Fruit fly (Drosophila melanogaster) whole organism, pupa: ENCODE results near the gene CG46301.

Source experiments
- CG10348 ChIP-seq: fragments of 200-800 bp; sonication (Bioruptor generic); IDR thresholded peaks from 2 replicates; pipeline ENCODE4 v1.3.6; 2022; ENCODE audit warnings: missing biosample characterization, missing genetic modification characterization
- CG12605 ChIP-seq: fragments of 200-800 bp; sonication (Bioruptor generic); IDR thresholded peaks from 2 replicates; pipeline ENCODE4 v1.3.6; 2022; ENCODE audit warnings: missing biosample characterization, missing genetic modification characterization
- CG13204 ChIP-seq: fragments of 200-800 bp; sonication (Bioruptor generic); optimal IDR thresholded peaks from 2 replicates; lab custom pipeline; 2018; ENCODE audit warnings: missing biosample characterization, mild to moderate bottlenecking, missing genetic modification characterization, moderate library complexity
- CG14655 ChIP-seq: fragments of 200-800 bp; sonication (Bioruptor generic); optimal IDR thresholded peaks from 3 replicates; lab custom pipeline; 2017; ENCODE audit warnings: mild to moderate bottlenecking, missing biosample characterization, missing genetic modification reagents, missing genetic modification characterization
- CG15710 ChIP-seq: fragments of 200-800 bp; sonication (Bioruptor generic); optimal IDR thresholded peaks from 2 replicates; lab custom pipeline; 2018; ENCODE audit warnings: missing biosample characterization, mild to moderate bottlenecking, missing genetic modification characterization, moderate library complexity
- CG17806 ChIP-seq: fragments of 200-800 bp; sonication (Bioruptor generic); optimal IDR thresholded peaks from 2 replicates; lab custom pipeline; 2018; ENCODE audit warnings: missing biosample characterization, mild to moderate bottlenecking, missing genetic modification characterization, moderate library complexity
- CG32121 ChIP-seq: fragments of 200-800 bp; sonication (Bioruptor generic); IDR thresholded peaks from 2 replicates; pipeline ENCODE4 v1.3.6; 2022; ENCODE audit warnings: missing biosample characterization, missing genetic modification characterization
- CG34367 ChIP-seq: fragments of 200-800 bp; sonication (Bioruptor generic); optimal IDR thresholded peaks from 2 replicates; lab custom pipeline; 2018; ENCODE audit warnings: missing biosample characterization, mild to moderate bottlenecking, missing genetic modification characterization
- CG4496 ChIP-seq: fragments of 200-800 bp; sonication (Bioruptor generic); IDR thresholded peaks from 3 replicates; pipeline ENCODE4 v1.3.6; 2022; ENCODE audit warnings: missing biosample characterization, missing genetic modification characterization
- CG8159 ChIP-seq: fragments of 200-800 bp; sonication (Bioruptor generic); optimal IDR thresholded peaks from 3 replicates; lab custom pipeline; 2018; ENCODE audit warnings: missing biosample characterization, mild to moderate bottlenecking, missing genetic modification characterization, moderate library complexity
- CG8301 ChIP-seq: fragments of 200-800 bp; sonication (Bioruptor generic); optimal IDR thresholded peaks from 2 replicates; lab custom pipeline; 2018; ENCODE audit warnings: missing biosample characterization, mild to moderate bottlenecking, missing genetic modification characterization
- CG9948 ChIP-seq: fragments of 200-800 bp; sonication (Bioruptor generic); optimal IDR thresholded peaks from 2 replicates; lab custom pipeline; 2018; ENCODE audit warnings: missing biosample characterization, mild to moderate bottlenecking, missing genetic modification characterization, moderate library complexity
- D1 ChIP-seq: fragments of 200-800 bp; sonication (Bioruptor generic); optimal IDR thresholded peaks from 2 replicates; lab custom pipeline; 2018; ENCODE audit warnings: missing biosample characterization, mild to moderate bottlenecking, missing genetic modification characterization, moderate library complexity
- EcR ChIP-seq: fragments of 200-800 bp; sonication (Bioruptor generic); optimal IDR thresholded peaks from 3 replicates; lab custom pipeline; 2019; ENCODE audit warnings: missing biosample characterization, missing genetic modification characterization, mild to moderate bottlenecking, moderate library complexity, missing genetic modification reagents
- Ets98B ChIP-seq: fragments of 200-800 bp; sonication (Bioruptor generic); IDR thresholded peaks from 2 replicates; pipeline ENCODE4 v1.3.6; 2022; ENCODE audit warnings: missing biosample characterization, missing genetic modification characterization
- Pif1A ChIP-seq: fragments of 200-800 bp; sonication (Bioruptor generic); optimal IDR thresholded peaks from 3 replicates; lab custom pipeline; 2016; ENCODE audit warnings: missing biosample characterization, missing genetic modification characterization
- Pif1B ChIP-seq: fragments of 200-800 bp; sonication (Bioruptor generic); optimal IDR thresholded peaks from 3 replicates; lab custom pipeline; 2016; ENCODE audit warnings: missing biosample characterization, missing genetic modification characterization
- Snoo ChIP-seq: fragments of 200-800 bp; sonication (Bioruptor generic); optimal IDR thresholded peaks from 3 replicates; lab custom pipeline; 2017; ENCODE audit warnings: missing biosample characterization, mild to moderate bottlenecking, missing genetic modification characterization, inconsistent platforms
- fd96Ca ChIP-seq: fragments of 200-800 bp; sonication (Bioruptor generic); IDR thresholded peaks from 3 replicates; pipeline ENCODE4 v1.3.6; 2022; ENCODE audit warnings: missing biosample characterization, missing genetic modification characterization
- gl ChIP-seq: fragments of 200-800 bp; sonication (Bioruptor generic); optimal IDR thresholded peaks from 2 replicates; lab custom pipeline; 2018; ENCODE audit warnings: missing biosample characterization, mild to moderate bottlenecking, missing genetic modification characterization
- rn ChIP-seq: fragments of 200-800 bp; sonication (Bioruptor generic); IDR thresholded peaks from 2 replicates; pipeline ENCODE4 v1.3.6; 2022; ENCODE audit warnings: missing biosample characterization, missing genetic modification characterization

Gene CG46301

DNA sequence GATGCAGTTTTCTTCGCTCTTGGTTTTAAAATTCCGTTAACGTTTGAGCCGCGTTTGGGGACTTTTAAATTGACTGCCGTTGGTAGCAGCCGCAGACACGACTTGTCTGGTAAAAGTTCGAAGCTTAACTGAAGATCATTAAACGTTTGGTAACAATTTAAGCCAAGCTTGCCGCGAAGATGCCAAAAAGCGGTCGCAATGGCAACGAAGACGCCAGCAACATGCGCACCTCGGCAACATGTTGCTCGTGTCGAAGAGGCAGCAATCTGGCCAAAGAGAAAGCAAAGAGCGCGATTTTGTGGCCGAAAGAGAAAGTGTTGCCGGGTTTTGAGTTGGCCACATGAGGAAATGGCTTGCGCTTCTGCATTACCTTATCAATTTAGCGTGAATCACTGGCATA lies 76.7 kb downstream of the CG46301 start, which contains the start of gene CG43333:
Gene CG43333 (minus strand): TSS at position 134 of the 400 bp plus-strand sequence.
- TF ChIP-seq Snoo (tag; lab: Kevin White, UChicago) = no peak
- no peak for TF ChIP-seq rn
- no peak for TF ChIP-seq CG13204 (GFP tag; lab: Kevin White, UChicago)
- TF ChIP-seq CG14655 = no peak
- no peak for TF ChIP-seq CG9948
- TF ChIP-seq CG8159 = no peak
- no peak for TF ChIP-seq fd96Ca (GFP tag; lab: Robert Waterston, UW)
- no peak for TF ChIP-seq CG32121 (GFP tag; lab: Robert Waterston, UW)
- no peak for TF ChIP-seq CG12605 (GFP tag; lab: Robert Waterston, UW)
- TF ChIP-seq CG10348 (GFP tag; lab: Robert Waterston, UW) = no peak
- TF ChIP-seq Pif1B (GFP tag; lab: Kevin White, UChicago) = no peak
- TF ChIP-seq CG15710 (tag; lab: Kevin White, UChicago) = no peak
- no peak for TF ChIP-seq Ets98B (GFP tag; lab: Robert Waterston, UW)
- TF ChIP-seq CG17806 (tag; lab: Kevin White, UChicago) = no peak
- no peak for TF ChIP-seq D1
- TF ChIP-seq EcR = no peak

DNA sequence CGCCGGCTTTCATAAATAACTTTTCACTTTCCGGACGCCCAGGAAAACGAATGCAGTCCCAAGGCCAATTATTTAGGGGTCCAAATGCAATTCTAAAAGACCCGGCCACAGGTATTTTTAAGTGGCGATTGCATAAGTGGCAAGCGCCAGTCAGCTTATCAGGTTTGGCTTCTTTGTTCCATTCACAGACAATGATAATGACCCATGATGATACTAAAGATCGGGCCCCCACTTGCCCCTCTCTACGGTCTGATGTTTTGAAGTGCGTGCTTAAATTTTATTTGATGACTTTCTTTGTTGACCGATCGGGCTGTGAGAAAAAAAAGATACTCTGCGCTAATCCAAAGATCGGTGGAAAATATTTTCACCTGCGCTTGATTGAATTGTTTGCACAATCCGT lies 77.9 kb downstream of the CG46301 start:
- TF ChIP-seq CG9948 = no peak

DNA sequence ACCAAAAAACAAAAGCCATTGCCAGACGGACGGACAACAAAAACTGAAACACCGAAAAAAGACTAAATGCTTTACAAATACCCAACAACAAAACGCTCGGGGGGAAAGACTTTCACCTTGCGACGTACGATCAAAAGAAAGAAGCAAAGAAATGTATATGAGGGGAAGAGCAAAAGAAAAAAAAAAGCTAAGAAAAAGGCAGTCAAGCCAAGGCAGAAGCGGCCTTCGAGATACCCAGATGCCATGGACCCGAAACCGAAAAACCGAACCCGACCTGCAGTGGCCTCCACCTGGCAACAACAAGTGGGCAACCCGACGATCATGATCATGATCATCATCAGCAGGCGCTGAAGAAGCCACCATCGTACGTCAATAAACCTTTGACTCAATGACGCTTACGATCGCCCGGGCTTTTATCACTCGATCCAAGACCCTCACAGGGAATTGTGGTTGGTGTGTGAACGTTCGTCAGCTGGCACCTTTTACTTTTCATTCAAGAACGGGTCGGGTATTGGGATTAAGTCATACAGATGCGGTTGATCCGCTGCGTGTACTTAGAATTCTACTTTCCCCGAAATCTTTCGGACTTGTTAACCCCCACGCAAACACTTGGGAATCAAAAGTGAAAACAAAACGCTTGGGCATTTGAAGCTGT lies 79.1 kb downstream of the CG46301 start:
- TF ChIP-seq Ets98B (GFP tag; lab: Robert Waterston, UW) (no peak), CG10348 (GFP tag; lab: Robert Waterston, UW) (no peak), Snoo (tag; lab: Kevin White, UChicago) (peak; percentile 17), rn (no peak), D1 (no peak), gl (tag; lab: Kevin White, UChicago) (no peak)

dm6 chr2L:14197195-14197594 lies 93.3 kb downstream of the CG46301 start:
- TF ChIP-seq CG34367 (tag; lab: Kevin White, UChicago) = no peak
- TF ChIP-seq Pif1A (GFP tag; lab: Kevin White, UChicago) = no peak
- no peak for TF ChIP-seq CG9948
- TF ChIP-seq CG4496 (GFP tag; lab: Robert Waterston, UW) = no peak
- TF ChIP-seq CG17806 (tag; lab: Kevin White, UChicago) = no peak
- no peak for TF ChIP-seq CG32121 (GFP tag; lab: Robert Waterston, UW)
- no peak for TF ChIP-seq gl (tag; lab: Kevin White, UChicago)
- no peak for TF ChIP-seq Ets98B (GFP tag; lab: Robert Waterston, UW)
- TF ChIP-seq CG14655 = no peak
- no peak for TF ChIP-seq Pif1B (GFP tag; lab: Kevin White, UChicago)
- no peak for TF ChIP-seq rn
- TF ChIP-seq CG10348 (GFP tag; lab: Robert Waterston, UW) = no peak
- no peak for TF ChIP-seq CG15710 (tag; lab: Kevin White, UChicago)
- no peak for TF ChIP-seq CG12605 (GFP tag; lab: Robert Waterston, UW)
- TF ChIP-seq CG8301 (tag; lab: Kevin White, UChicago) = no peak
- TF ChIP-seq D1 = no peak
- TF ChIP-seq CG8159 = no peak

DNA sequence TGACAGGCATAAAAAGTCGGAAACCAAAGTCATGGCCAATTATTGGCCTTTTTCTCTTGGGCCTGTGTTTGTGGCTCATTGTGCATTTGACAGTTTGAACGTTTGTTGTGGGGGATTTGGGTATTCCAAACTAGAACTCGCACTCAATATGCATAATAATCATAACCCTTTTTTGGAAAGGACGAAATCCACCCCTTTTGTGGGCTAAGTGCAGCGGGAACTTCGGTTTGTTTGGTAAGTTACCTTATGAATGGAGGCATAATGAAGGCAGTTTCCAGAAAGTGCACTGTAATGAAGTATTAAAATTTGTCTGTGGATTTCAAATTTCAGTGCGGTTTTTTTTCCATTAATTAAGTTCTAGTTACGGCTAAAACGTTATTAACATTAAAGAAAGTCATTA lies 94.5 kb downstream of the CG46301 start:
- TF ChIP-seq Pif1B (GFP tag; lab: Kevin White, UChicago) = no peak
- no peak for TF ChIP-seq gl (tag; lab: Kevin White, UChicago)
- no peak for TF ChIP-seq CG8159
- no peak for TF ChIP-seq CG17806 (tag; lab: Kevin White, UChicago)

DNA sequence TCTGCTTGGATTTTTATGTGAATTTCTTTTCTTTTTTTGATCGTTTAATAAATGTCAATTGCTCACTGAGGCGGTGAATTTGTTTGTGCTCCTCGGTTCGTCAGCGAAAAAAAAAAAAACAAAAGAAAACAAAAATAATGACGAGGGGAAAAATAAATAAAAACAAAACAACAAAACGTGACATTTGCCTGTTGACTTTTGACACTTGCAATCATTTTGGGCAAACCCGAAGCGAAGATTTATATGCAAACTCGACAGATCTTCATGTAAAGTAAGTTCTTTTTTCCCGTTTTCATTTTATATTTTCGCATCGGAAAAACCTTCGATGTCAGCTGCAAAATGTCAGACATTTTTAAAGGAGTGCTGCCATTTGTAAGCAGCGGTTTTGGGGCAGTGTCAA lies 96.5 kb downstream of the CG46301 start:
- TF ChIP-seq CG10348 (GFP tag; lab: Robert Waterston, UW) = no peak
- TF ChIP-seq D1 = no peak
- TF ChIP-seq Ets98B (GFP tag; lab: Robert Waterston, UW) = no peak
- TF ChIP-seq fd96Ca (GFP tag; lab: Robert Waterston, UW) = no peak
- no peak for TF ChIP-seq rn
- no peak for TF ChIP-seq Snoo (tag; lab: Kevin White, UChicago)
- TF ChIP-seq CG34367 (tag; lab: Kevin White, UChicago) = no peak
- no peak for TF ChIP-seq CG4496 (GFP tag; lab: Robert Waterston, UW)
- TF ChIP-seq gl (tag; lab: Kevin White, UChicago) = no peak
- TF ChIP-seq CG9948 = no peak
- no peak for TF ChIP-seq Pif1A (GFP tag; lab: Kevin White, UChicago)
- TF ChIP-seq, all 21 proteins: peak for 0

DNA sequence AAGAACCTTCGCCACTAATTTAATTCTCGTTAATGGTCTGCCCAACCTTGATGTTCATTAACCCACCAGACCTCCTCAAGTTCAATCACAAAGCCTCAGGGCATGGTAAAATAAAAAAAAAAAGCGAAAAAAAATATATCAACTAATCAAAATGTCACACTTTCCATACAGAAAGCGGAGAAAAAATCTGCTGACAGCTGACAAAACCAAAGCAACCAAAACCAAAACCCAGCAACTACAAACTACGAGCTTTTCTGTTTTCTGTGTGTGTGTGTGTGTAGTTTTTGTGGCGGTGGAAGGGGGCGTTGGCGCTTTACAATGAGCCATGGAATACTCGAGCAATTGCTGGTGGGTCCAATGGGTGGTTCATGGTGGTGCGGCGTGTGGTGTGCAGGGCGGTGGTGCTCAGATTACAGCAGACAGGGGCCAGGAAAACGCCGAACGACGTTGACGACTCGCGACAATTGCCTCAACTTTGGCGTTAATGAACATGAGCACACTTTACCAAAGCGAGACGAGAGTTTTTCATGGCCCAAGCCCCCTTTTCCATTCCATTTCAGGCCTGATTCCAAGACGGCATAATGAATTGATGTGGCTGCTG lies 100.0 kb downstream of the CG46301 start:
- TF ChIP-seq CG17806 (tag; lab: Kevin White, UChicago) = no peak
- TF ChIP-seq CG4496 (GFP tag; lab: Robert Waterston, UW) = peak; percentile 62; the same call in 2 of the 3 replicates
- 0 out of 2 replicates have a peak, but pooled peaks have one; percentile 42 for TF ChIP-seq CG32121 (GFP tag; lab: Robert Waterston, UW)
- TF ChIP-seq fd96Ca (GFP tag; lab: Robert Waterston, UW) = peak; percentile 49; the same call in 1 of the 3 replicates
